Worm (Caenorhabditis elegans) whole organism, L4/young adult: Measurements from ENCODE around the gene cyp-33D1.

Source experiments
- W03F9.2 ChIP-seq: fragments of 150-350 bp; optimal IDR thresholded peaks from 2 replicates; lab custom pipeline; 2014; ENCODE audit warnings: missing biosample characterization, missing genetic modification characterization
- dao-5 ChIP-seq: sonication (generic microtip); optimal IDR thresholded peaks from 2 replicates; lab custom pipeline; 2016; ENCODE audit warnings: missing genotype, missing genetic modification characterization, moderate library complexity, missing compliant biosample characterization
- him-1 ChIP-seq: sonication (generic microtip); optimal IDR thresholded peaks from 2 replicates; lab custom pipeline; 2016; ENCODE audit warnings: missing genotype, missing genetic modification reagents, missing genetic modification characterization, missing compliant biosample characterization

Gene cyp-33D1

DNA sequence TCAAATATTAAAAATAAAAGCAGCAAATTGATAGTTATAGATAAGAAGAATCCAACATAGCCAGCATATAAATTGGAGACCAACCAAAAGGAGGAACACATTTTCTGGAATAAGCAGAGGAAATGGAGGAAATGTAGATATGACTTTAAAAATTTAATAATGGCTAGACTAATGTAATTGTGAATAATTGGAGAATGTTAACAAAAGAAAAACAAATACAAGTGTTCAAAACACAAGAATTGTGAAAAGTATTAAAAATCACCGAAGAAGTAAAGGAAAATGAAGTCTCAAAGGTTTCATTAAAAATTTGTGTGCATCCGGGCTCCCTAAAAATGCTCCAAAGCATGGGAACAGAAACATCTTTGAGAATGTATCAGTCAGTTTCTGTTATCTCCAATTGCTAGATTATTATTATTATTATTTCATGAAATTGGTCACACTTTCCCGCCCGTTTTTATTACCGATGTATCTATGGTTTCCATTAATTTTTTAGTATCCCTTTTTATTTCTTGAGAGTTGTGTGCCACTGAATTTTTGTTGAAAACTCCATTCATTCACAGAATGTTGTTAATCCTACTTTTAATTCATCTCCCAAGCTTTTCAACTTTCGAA, 13.4 kb downstream of the cyp-33D1 start, which contains the start of the genes str-109 and F10A3.11:
str-109 (minus strand) TSS at position 101 of the 612 bp plus-strand sequence.
F10A3.11 (plus strand) TSS at position 562 of the 612 bp plus-strand sequence.
- TF ChIP-seq dao-5 (tag; lab: Kevin White, UChicago) (no peak), him-1 (tag; lab: Kevin White, UChicago) (no peak), W03F9.2 (tag; lab: Kevin White, UChicago) (no peak)

DNA sequence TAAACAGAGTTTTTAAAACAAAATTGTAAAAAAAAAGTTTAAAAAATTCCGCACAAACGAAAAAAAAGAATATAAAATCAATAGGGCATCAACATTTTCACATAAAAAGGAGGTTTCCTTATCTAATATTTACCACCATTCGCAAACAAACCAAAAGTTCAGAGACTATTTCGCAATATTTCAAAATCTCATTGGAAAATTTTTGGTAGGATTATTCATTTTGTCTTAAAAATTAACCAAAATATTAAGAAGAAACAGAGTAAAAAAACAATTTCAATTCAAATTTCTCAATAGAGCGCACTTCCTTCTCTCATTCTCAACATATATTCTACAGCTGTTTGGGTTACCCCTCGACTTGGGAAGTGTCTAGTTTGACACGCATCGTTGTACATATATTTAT, 15.6 kb downstream of the cyp-33D1 start:
- TF ChIP-seq W03F9.2 (tag; lab: Kevin White, UChicago) (no peak), dao-5 (tag; lab: Kevin White, UChicago) (no peak), him-1 (tag; lab: Kevin White, UChicago) (no peak)

DNA sequence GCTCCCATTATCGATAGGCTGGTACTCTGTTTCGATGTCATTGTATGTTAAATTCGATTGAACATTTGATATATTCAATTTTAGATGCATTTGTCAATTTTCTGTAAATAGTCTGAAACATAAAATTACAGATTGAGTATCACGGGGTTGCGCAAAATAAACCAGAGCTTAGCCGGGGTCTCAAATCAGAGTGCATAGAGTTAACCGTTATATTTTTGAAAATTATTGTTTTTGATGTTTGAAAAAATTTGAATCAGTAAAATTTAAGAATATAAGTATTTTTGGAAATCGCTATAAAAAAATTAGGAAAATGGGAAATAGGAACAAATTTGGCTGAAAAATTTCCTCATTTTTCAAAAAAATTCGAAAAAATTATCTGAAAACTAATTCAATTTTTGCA, 16.1 kb downstream of the cyp-33D1 start, which contains the start of gene F10A3.17:
F10A3.17 (minus strand) TSS at position 101 of the 400 bp plus-strand sequence.
- no peak for TF ChIP-seq dao-5 (tag; lab: Kevin White, UChicago)
- no peak for TF ChIP-seq him-1 (tag; lab: Kevin White, UChicago)

DNA sequence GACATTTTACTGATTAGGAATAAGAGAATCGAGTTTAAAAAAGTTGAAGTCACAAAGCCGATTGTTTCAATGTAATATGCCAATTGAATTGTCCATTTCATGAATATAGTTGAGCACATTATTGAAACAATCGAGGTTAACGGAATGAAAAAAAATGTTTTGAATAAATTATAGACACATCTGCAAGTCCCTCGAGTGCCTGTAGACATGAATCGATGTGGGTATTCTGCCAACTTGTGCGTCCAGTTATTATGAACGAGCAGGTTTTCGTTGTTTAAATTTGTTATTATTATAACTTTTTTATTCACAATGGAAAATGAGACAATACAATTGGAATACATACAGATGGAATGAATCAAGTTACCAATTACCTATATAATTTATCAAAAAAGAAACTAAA, 17.3 kb downstream of the cyp-33D1 start, which contains the start of gene str-99:
str-99 (minus strand) TSS at position 101 of the 400 bp plus-strand sequence.
- TF ChIP-seq W03F9.2 (tag; lab: Kevin White, UChicago) (no peak), dao-5 (tag; lab: Kevin White, UChicago) (no peak), him-1 (tag; lab: Kevin White, UChicago) (no peak)

DNA sequence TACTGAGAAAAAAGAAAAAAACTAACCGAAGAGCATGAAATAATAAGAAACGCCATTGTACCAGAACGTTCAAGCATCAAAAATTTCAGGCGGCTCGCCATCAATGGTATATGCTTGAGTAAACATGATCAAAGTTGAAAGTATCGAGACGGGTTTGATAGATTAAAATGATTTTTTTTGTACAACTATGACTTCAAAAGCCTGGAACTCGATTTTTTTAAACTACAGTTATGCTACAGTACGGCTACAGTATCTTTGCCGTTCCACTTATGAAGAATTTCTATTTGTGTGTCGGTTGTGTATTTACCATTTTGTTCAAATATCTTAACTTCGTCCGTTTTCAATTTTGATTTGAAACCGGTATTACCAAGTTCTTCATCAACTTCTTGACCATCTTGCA, 20.5 kb downstream of the cyp-33D1 start, which contains the start of gene str-97:
str-97 (minus strand) TSS at position 101 of the 400 bp plus-strand sequence.
- no peak for TF ChIP-seq W03F9.2 (tag; lab: Kevin White, UChicago)
- no peak for TF ChIP-seq him-1 (tag; lab: Kevin White, UChicago)
- no peak for TF ChIP-seq dao-5 (tag; lab: Kevin White, UChicago)

DNA sequence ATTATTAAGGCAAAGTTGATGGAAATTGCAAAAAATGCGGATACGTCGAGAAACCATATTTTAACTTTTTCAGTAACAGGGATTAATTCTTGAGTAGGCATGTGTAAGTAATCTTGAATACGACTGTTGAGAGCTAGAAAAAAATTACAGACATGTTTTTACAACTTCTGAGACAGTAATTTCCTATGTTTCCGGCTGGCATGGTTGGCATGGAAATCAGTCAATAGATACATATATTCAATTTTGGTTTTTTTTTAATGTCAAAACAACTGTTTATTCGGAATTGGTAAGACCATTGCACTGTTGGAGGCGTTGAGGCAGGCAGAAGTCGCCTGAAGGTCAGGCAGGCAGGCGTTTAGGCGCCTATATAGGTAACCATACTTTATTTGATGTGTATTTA, 22.3 kb downstream of the cyp-33D1 start, which contains the start of gene str-254:
str-254 (minus strand) TSS at position 101 of the 400 bp plus-strand sequence.
- TF ChIP-seq him-1 (tag; lab: Kevin White, UChicago) = no peak
- no peak for TF ChIP-seq dao-5 (tag; lab: Kevin White, UChicago)
- TF ChIP-seq W03F9.2 (tag; lab: Kevin White, UChicago) = no peak

DNA sequence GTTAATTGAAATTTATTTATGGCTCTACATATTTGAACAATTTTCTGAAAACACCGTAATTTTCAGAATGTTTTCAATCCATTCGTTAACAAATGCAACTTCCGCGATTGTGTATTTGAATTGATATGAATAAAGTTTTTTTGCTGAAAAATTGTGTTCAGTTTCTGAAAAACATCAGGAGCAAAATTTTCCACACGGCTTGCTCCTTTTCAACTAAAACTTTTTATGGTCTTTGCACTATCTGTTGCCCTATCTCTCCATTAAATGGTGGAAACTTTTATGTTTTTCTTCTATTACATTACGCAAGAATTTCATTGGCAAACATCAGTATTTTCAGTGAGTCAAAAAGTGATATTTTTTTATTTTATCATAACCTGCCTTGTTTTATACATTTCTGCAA, 26.9 kb downstream of the cyp-33D1 start, which contains the start of gene F10A3.4:
F10A3.4 (plus strand) TSS at position 301 of the 400 bp plus-strand sequence.
- TF ChIP-seq him-1 (tag; lab: Kevin White, UChicago) = no peak
- TF ChIP-seq dao-5 (tag; lab: Kevin White, UChicago) = no peak
- no peak for TF ChIP-seq W03F9.2 (tag; lab: Kevin White, UChicago)

DNA sequence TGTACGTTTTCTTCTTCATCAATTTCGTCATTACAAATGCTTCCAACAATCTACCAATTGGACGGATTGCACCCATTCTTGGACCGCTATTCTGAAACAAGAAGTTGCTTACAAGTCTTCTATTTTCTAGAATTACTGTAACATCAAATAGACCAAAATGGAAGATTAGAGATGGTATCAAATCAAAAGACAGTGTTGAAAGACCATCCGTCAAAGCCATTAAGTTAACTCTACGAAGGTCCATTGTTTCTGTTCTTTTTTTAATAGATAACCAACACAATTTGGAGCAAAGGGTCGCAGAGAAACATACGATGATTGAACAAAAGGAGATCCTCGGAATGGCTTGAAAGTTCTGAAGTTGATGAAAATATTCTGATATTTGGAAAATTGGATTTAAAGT, 30.6 kb downstream of the cyp-33D1 start:
- TF ChIP-seq W03F9.2 (tag; lab: Kevin White, UChicago) (no peak), dao-5 (tag; lab: Kevin White, UChicago) (no peak), him-1 (tag; lab: Kevin White, UChicago) (no peak)

DNA sequence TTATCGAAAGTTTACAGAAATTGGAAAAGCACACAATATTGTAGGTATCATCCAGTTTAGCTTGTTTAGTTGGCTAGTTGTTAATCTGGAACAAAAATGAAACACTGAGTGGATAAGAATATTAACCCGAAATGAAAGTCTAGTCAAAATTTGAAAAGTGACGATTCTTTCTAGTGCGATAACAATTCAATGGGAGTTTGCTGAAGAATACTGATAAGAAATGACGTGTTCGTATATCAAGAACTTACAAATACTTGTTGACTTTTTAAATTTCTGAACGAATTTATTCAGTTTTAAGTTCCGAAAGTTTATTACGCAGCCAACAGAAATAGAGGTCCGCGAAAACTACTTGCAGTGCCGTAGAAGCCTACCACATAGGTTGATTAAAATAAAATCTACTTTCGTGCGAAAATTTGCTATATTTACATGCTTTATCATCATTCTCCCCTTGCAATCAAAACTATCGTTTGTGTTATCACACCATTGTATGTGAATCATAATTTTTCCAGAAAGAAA, 32.5 kb downstream of the cyp-33D1 start, which contains the start of gene fbxa-88:
fbxa-88 (minus strand) TSS at position 51 of the 516 bp plus-strand sequence.
- TF ChIP-seq W03F9.2 (tag; lab: Kevin White, UChicago) (no peak), him-1 (tag; lab: Kevin White, UChicago) (no peak), dao-5 (tag; lab: Kevin White, UChicago) (no peak)

DNA sequence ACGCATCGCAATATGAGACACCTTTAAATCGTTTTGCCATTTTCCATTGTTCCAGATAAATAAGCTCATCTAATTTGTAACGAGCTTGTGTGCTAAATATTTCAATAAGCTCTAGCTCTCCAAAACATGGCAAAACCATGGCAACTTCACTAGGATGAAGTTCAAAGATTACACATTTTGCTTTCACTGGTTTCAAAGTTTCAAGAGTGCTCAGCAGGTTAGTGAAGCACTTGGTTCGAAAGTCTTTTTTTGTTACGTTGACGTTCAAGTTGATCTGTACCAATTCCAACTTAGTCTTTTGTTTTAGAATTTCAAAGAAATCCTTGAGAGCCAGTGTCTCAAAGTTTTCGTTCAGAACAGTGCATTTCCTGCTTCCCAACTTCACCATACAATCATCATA, 33.3 kb downstream of the cyp-33D1 start, which contains the start of gene fbxa-18:
fbxa-18 (plus strand) TSS at position 301 of the 400 bp plus-strand sequence.
- TF ChIP-seq him-1 (tag; lab: Kevin White, UChicago) (no peak), dao-5 (tag; lab: Kevin White, UChicago) (no peak), W03F9.2 (tag; lab: Kevin White, UChicago) (no peak)

DNA sequence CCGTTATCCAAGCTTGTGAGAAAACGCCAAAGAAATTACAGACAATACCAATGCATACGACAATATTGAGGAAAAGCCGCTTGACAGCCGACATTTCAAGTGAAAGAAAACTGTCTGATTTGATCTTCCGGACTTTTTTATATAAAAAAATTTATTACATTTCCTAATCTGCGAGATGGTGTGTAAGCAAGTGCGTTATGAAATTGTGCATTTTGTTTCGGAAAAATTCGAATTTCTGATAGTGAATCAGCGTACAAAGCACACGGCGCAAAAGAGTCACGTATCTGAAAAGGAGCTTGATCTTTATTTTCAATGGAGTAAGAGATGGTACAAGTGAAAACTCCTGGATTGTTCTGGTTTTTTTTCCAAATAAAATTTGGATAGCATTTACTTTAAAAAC, 34.6 kb downstream of the cyp-33D1 start, which contains the start of gene clc-32:
clc-32 (minus strand) TSS at position 101 of the 400 bp plus-strand sequence.
- TF ChIP-seq dao-5 (tag; lab: Kevin White, UChicago) (no peak), W03F9.2 (tag; lab: Kevin White, UChicago) (no peak), him-1 (tag; lab: Kevin White, UChicago) (no peak)

DNA sequence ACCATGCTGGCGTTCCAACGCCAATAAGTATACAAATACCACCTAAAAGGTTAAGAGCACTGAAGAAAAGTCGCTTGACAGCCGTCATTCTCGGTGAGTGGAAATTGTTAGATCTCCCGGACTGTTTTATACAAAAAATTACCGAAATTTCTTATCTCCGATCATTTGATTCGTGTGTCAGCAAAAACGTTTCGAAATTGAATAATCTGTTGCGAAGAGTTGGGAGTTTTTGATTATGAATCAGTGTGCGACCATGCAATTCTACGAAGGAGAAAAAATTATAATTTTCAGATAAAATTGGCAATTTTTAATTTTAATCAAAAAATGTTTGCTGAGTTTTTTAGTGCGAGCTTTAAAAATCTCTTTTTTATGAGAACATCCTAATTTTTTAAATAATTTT, 36.1 kb downstream of the cyp-33D1 start, which contains the start of gene clc-11:
clc-11 (minus strand) TSS at position 101 of the 400 bp plus-strand sequence.
- TF ChIP-seq him-1 (tag; lab: Kevin White, UChicago) = no peak
- TF ChIP-seq dao-5 (tag; lab: Kevin White, UChicago) = no peak
- TF ChIP-seq W03F9.2 (tag; lab: Kevin White, UChicago) = no peak

DNA sequence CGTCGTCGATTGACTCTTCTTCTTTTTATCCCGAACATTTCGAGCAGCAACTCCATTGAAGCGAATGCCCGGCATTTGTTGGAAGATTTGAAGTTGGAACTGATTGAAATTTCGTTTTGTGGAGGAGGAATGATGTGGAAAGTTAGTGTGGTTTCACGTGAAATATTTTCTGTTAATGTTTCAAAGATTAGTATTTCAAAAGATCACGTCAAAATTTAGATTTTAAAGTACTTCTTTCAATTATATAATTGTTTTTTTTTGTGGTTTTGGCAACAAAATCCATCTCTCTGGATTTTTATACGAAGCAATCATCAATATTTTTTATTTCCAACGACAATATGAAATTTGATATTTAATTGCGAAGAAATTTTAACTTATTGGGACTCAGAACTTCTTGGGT, 38.6 kb downstream of the cyp-33D1 start, which contains the start of gene F44G3.7:
F44G3.7 (minus strand) TSS at position 101 of the 400 bp plus-strand sequence.
- no peak for TF ChIP-seq W03F9.2 (tag; lab: Kevin White, UChicago)
- TF ChIP-seq him-1 (tag; lab: Kevin White, UChicago) = no peak
- no peak for TF ChIP-seq dao-5 (tag; lab: Kevin White, UChicago)
